Fruit fly (Drosophila melanogaster): Measurements from ENCODE around the gene Adk2.

Adk2 gene

DNA sequence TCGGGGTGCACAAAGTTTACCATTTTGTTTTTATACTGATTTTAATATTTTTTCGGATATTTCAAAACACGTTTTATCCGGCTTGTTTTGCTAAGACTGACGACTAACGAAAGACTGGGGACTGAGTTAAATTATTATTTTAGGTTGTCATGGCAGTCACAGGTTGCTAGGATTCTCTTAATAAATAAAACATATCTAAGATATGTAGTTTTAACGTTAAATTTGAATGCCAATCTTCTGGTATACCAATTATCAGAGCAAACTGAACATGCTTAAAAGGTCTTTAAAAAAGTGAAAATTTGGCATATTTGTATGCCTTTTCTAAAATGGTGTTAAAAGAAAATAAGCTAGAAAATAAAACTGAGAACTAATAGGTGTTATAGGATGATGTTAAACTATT lies 3.8 kb upstream of the Adk2 start, which contains the start of gene Zmynd10:
Gene Zmynd10 (minus strand): TSS at position 101 of the 400 bp plus-strand sequence.
- no peak for TF ChIP-seq EcR (GFP tag; optimal IDR thresholded peaks at IDR 0.05)
- no peak for TF ChIP-seq CG8478 (optimal IDR thresholded peaks at IDR 0.05)
- TF ChIP-seq Dll (optimal IDR thresholded peaks at IDR 0.05): no peak
- TF ChIP-seq psq (optimal IDR thresholded peaks at IDR 0.05): no peak
- no peak for TF ChIP-seq usp (GFP tag; optimal IDR thresholded peaks at IDR 0.05)
- no peak for TF ChIP-seq pan (optimal IDR thresholded peaks at IDR 0.05)

DNA sequence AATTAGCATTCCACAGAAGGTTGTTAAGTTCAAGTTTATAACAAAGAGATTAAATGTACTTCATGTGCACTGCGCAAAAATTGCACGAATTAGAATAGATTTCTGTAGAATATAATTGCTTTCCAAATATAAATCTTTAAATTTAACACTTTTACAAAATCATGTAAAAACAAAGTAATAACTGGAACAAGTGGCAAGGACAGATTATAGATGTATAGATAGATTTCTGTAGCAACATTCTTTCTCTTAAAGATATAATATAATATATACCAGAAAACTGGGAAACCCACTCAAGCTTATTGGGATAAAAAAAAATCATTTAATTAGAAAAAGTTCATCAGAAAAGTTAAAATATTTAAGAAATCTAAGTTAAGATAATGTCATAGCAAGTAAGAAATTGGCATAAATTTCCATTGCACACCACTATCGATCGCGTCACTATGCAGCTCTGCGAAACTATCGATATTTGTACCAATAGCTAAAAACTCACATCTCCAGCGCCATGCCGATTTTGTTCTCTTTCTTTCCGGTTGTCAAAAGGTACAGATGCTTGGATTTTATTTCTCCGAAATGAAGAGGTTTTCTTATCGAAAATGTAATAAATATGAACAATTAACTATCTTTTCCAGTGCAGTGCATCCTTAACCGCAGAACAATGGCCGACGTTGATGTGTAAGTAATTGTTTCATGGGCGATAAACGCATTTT lies 519 bp upstream of the Adk2 start, which contains the start of gene RpS12:
Gene RpS12 (plus strand): TSS at position 499 of the 707 bp plus-strand sequence.
- TF ChIP-seq usp (GFP tag; optimal IDR thresholded peaks at IDR 0.05): no peak
- no peak for TF ChIP-seq psq (optimal IDR thresholded peaks at IDR 0.05)
- no peak for TF ChIP-seq pan (optimal IDR thresholded peaks at IDR 0.05)
- no peak for TF ChIP-seq CG8478 (optimal IDR thresholded peaks at IDR 0.05)
- TF ChIP-seq Dll (optimal IDR thresholded peaks at IDR 0.05): no peak

DNA sequence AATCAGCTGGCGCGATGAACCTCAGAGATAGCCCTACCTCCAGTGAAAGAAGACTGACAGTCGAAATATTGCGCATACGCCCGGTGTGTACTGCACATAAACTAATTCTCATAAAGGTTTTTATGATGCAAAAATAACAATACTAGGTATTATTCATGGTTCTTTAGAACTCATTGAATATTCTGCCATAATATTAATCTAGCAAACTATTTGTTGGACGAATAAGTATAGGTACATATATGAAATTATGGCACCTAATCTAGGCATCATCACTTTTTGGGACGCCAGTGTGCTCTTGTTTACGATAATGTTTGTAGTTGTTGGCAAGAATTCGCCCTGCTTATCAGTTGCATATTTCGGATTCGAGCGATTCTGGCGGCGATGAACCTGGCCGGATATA lies 761 bp downstream of the Adk2 start:
- TF ChIP-seq pan (optimal IDR thresholded peaks at IDR 0.05): no peak
- TF ChIP-seq Dll (optimal IDR thresholded peaks at IDR 0.05): no peak

DNA sequence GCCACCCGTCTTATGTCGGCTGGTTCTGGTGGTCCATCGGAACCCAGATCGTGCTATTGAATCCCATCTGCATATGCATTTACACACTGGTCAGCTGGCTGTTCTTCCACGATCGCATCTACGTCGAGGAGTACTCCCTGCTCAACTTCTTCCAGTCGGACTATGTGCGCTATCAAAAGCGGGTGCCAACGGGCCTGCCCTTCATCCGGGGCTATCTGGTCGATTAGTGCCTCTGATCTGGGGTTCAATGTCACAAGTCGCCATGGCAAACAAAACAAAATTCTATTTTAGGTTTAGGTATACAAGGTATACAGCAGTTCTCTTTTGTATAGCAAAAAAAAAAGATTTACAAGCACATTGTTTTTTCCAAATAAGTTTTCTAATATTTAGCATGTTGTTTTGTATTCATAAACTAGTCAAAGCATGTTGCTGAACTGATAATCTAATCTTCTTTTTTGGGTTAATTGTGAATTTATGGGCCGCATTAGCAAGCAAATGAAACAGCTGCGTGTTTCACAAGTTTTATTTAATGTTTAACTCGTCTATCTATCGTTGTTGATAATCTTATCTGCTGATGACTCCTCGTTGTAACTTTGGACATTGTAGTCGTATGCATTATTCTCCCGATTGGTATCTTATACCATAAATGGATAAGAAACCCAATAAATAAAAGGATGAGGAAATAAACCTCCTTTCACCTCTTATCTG lies 3.1 kb downstream of the Adk2 start:
- TF ChIP-seq Dll (optimal IDR thresholded peaks at IDR 0.05) (no peak), CG8478 (optimal IDR thresholded peaks at IDR 0.05) (no peak), EcR (GFP tag; optimal IDR thresholded peaks at IDR 0.05) (no peak), psq (optimal IDR thresholded peaks at IDR 0.05) (no peak), usp (GFP tag; optimal IDR thresholded peaks at IDR 0.05) (no peak), pan (optimal IDR thresholded peaks at IDR 0.05) (no peak)

DNA sequence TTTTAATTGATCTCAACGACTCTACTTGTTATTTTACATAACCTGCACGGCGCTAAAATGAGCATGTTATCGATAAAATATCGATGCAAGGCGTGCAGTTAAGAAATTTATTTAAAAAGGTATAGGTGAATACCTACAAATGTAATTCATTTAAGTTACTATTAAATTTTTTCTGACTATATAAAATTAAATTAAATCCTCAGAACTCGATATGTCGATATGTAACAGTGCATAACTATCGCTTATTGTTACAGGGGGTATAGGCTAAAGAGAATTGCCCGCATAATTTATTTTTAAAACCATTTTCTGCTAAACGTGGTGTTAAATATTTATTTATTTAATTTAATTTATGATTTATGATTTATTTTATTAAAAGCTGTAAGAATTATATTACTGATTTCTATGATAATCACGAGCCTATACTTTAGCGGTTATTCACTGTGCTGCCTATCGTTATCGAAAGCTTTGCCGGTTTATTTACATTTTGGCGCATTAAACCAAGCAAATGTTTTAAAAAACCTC lies 4.6 kb downstream of the Adk2 start, which contains the start of the genes mRpL20 and Icmt:
Gene mRpL20 (minus strand): TSS at position 65 of the 522 bp plus-strand sequence.
Gene Icmt (plus strand): TSS at position 464 of the 522 bp plus-strand sequence.
- no peak for TF ChIP-seq usp (GFP tag; optimal IDR thresholded peaks at IDR 0.05)
- TF ChIP-seq Dll (optimal IDR thresholded peaks at IDR 0.05): no peak
- TF ChIP-seq CG8478 (optimal IDR thresholded peaks at IDR 0.05): no peak
- no peak for TF ChIP-seq psq (optimal IDR thresholded peaks at IDR 0.05)
- TF ChIP-seq pan (optimal IDR thresholded peaks at IDR 0.05): no peak
- no peak for TF ChIP-seq EcR (GFP tag; optimal IDR thresholded peaks at IDR 0.05)

DNA sequence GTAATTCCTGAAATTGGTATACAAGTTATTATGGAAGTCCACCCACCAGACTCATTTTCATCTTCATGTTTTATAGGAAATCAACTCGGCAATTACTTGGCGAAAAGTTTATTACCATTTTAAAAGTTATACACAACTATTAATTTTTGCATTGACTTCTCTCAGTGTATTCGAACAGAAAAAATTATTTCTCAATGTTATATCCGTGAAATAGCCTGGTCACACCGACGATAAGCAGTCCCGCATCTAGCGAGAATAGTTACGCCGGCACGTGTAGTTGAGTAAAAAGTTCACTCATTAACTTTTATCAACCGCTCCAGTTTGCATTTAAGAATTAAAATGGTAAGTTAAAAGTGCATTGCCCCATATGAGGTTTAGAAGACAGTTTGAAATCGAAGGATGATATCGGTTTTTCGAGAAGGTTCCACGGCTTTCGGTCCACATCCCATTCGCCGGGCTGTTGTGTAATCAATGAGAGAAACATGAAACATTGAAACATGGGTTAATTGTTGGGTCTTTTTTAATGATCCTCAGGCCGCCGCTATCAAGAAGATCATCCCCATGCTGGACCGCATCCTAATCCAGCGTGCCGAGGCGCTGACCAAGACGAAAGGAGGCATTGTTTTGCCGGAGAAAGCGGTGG lies 6.5 kb downstream of the Adk2 start, which contains the start of gene CG11267:
Gene CG11267 (plus strand): TSS at position 228 of the 643 bp plus-strand sequence.
- TF ChIP-seq EcR (GFP tag; optimal IDR thresholded peaks at IDR 0.05): no peak
- no peak for TF ChIP-seq usp (GFP tag; optimal IDR thresholded peaks at IDR 0.05)
- TF ChIP-seq pan (optimal IDR thresholded peaks at IDR 0.05): no peak
- TF ChIP-seq CG8478 (optimal IDR thresholded peaks at IDR 0.05): no peak
- TF ChIP-seq psq (optimal IDR thresholded peaks at IDR 0.05): no peak

DNA sequence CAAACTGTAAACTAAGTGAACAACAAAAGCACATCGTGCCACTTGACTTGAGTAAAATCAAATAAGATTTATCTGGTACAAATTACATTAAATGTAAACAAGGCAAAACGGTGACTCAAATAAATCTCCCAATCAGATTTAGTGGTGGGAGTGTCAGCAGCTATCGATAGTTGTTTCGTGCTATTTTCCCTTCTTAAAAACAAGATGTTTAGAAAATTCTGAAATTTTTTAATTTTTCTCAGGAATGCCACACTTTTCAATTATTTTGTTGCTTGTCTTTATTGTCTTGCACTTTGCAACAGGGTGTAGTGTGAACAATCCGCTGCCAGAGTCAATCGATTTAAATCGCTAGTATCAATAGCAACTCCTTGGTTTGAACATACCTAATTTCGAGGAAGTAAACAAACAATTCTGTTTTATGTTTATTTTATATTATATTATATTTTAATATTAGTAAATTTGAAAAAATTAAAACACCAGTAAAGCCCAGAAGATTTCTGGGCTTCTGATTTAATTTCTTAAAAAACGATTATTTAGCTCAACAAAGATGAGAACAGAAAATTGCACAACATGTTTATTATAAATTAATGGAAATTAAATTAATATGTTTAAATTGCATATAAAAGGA lies 7.2 kb downstream of the Adk2 start, which contains the start of gene MICAL-like:
Gene MICAL-like (minus strand): TSS at position 138 of the 628 bp plus-strand sequence.
- TF ChIP-seq EcR (GFP tag; optimal IDR thresholded peaks at IDR 0.05): no peak
- no peak for TF ChIP-seq usp (GFP tag; optimal IDR thresholded peaks at IDR 0.05)
- no peak for TF ChIP-seq Dll (optimal IDR thresholded peaks at IDR 0.05)
- TF ChIP-seq CG8478 (optimal IDR thresholded peaks at IDR 0.05): no peak
- no peak for TF ChIP-seq psq (optimal IDR thresholded peaks at IDR 0.05)
- no peak for TF ChIP-seq pan (optimal IDR thresholded peaks at IDR 0.05)

DNA sequence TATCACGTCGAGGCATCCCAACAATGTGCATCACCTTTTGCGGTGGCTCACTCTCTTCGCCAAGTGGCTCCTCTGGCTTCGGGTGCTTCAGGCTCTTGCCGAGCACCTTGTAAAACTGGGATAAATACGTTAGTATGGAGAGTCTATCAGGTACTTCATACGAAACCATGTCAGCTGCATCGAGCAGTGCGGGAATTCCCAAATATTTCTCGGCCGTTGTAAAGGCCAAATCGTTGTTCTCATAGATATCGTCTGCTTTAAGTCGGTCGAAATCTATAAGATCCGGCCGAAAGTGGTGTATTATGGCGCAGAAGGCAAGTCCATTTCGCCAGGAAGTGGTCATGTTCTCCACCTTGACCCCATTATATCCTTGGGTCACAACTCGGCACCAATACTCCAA lies 7.8 kb downstream of the Adk2 start:
- TF ChIP-seq EcR (GFP tag; optimal IDR thresholded peaks at IDR 0.05): no peak
- no peak for TF ChIP-seq usp (GFP tag; optimal IDR thresholded peaks at IDR 0.05)
- no peak for TF ChIP-seq Dll (optimal IDR thresholded peaks at IDR 0.05)
- no peak for TF ChIP-seq CG8478 (optimal IDR thresholded peaks at IDR 0.05)
- no peak for TF ChIP-seq pan (optimal IDR thresholded peaks at IDR 0.05)
- no peak for TF ChIP-seq psq (optimal IDR thresholded peaks at IDR 0.05)

DNA sequence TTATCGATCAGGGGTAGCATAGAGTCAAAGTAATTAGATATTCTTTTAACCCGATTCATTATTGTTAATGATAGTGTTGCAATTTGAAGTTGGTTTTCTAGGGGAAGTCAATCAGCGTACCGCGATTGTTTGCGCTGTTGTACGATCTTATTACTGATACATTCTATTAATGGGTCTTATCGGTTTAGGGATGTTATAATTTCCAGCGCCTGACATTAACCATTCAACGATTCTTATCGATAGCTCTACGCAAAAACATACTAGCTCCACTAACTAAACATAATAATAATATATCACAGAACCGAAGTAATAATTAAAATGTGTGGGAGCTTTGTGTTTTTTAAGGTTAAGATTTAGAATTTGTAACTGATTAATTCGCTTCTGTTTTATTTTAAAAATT lies 11.0 kb downstream of the Adk2 start, which contains the start of gene Cul6:
Gene Cul6 (minus strand): TSS at position 175 of the 400 bp plus-strand sequence.
- TF ChIP-seq psq (optimal IDR thresholded peaks at IDR 0.05) (no peak), EcR (GFP tag; optimal IDR thresholded peaks at IDR 0.05) (no peak), pan (optimal IDR thresholded peaks at IDR 0.05) (no peak), Dll (optimal IDR thresholded peaks at IDR 0.05) (no peak), usp (GFP tag; optimal IDR thresholded peaks at IDR 0.05) (no peak), CG8478 (optimal IDR thresholded peaks at IDR 0.05) (no peak)

DNA sequence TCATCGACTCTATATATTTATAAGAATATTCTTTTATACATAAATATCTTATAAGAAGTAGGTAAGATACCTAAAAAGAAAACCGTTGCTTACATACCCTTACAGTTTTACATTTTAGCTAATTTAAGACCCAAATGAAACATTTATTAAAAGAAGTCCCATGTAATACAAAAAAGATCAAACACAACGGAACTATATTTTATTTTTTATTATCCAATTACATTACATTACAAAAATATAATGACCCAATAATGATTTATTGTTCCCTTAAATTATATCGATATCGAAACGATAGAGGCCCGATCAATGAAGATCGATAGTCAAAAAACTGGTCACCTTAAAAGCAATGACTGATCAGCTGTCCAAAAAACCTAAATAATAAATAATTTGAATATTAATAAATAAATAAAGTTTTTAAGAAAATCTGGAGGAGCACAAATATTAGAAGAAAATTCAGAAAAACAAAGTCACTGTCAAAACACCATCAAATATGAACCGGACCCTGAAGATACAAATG lies 14.5 kb downstream of the Adk2 start:
- no peak for TF ChIP-seq EcR (GFP tag; optimal IDR thresholded peaks at IDR 0.05)
- TF ChIP-seq CG8478 (optimal IDR thresholded peaks at IDR 0.05): no peak
- no peak for TF ChIP-seq Dll (optimal IDR thresholded peaks at IDR 0.05)
- TF ChIP-seq psq (optimal IDR thresholded peaks at IDR 0.05): no peak
- TF ChIP-seq usp (GFP tag; optimal IDR thresholded peaks at IDR 0.05): no peak
- TF ChIP-seq pan (optimal IDR thresholded peaks at IDR 0.05): no peak

DNA sequence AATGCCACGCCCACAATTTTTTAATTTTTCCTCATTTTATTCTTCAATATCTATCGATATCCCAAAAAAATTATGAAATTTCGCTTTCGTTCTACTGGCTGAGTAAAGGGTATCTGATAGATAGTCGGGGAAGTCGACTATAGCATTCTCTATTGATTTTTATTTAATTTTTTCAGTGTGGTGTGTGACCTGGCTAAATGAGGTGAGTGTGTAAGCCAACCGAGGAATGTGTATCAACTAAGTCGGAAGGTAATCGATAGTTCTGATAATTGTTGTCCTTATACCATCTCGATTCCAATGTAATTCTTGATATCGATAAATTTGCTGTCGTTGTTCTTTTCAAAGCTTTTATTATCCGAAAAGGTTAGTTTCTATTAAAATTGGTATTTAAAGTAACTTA lies 16.0 kb downstream of the Adk2 start, which contains the start of gene CG11263:
Gene CG11263 (plus strand): TSS at position 328 of the 400 bp plus-strand sequence.
- TF ChIP-seq pan (optimal IDR thresholded peaks at IDR 0.05) (no peak), CG8478 (optimal IDR thresholded peaks at IDR 0.05) (no peak), usp (GFP tag; optimal IDR thresholded peaks at IDR 0.05) (no peak), Dll (optimal IDR thresholded peaks at IDR 0.05) (no peak), psq (optimal IDR thresholded peaks at IDR 0.05) (no peak), EcR (GFP tag; optimal IDR thresholded peaks at IDR 0.05) (no peak)
